Fruit fly (Drosophila melanogaster) whole organism, embryonic: ENCODE measurements around the gene pug.

Experiments
- CG10543 ChIP-seq: fragments of 200-800 bp; sonication (Bioruptor generic); optimal IDR thresholded peaks from 3 replicates; lab custom pipeline; 2017; ENCODE audit warnings: missing biosample characterization, mild to moderate bottlenecking, missing genetic modification characterization, moderate library complexity
- CG11695 ChIP-seq: fragments of 200-800 bp; sonication (Bioruptor generic); IDR thresholded peaks from 3 replicates; pipeline ENCODE4 v1.3.6; 2022; ENCODE audit warnings: missing biosample characterization, missing genetic modification characterization
- CG11723 ChIP-seq: fragments of 200-800 bp; sonication (Bioruptor generic); optimal IDR thresholded peaks from 2 replicates; lab custom pipeline; 2017; ENCODE audit warnings: missing biosample characterization, mild to moderate bottlenecking, missing genetic modification characterization
- CG12299 ChIP-seq: fragments of 200-800 bp; sonication (Bioruptor generic); optimal IDR thresholded peaks from 2 replicates; lab custom pipeline; 2018; ENCODE audit warnings: missing biosample characterization, mild to moderate bottlenecking, missing genetic modification characterization
- CG13424 ChIP-seq: fragments of 200-800 bp; sonication (Bioruptor generic); optimal IDR thresholded peaks from 2 replicates; lab custom pipeline; 2019; ENCODE audit warnings: missing biosample characterization, mild to moderate bottlenecking, missing genetic modification characterization, moderate library complexity
- CG17568 ChIP-seq: fragments of 200-800 bp; sonication (Bioruptor generic); optimal IDR thresholded peaks from 2 replicates; lab custom pipeline; 2018; ENCODE audit warnings: missing biosample characterization, mild to moderate bottlenecking, missing genetic modification characterization, moderate library complexity
- CG18599 ChIP-seq: fragments of 200-800 bp; sonication (Bioruptor generic); optimal IDR thresholded peaks from 3 replicates; lab custom pipeline; 2017; ENCODE audit warnings: missing biosample characterization, missing genetic modification characterization, mild to moderate bottlenecking, moderate library complexity, missing genetic modification reagents
- CG18764 ChIP-seq: fragments of 200-800 bp; sonication (Bioruptor generic); optimal IDR thresholded peaks from 3 replicates; lab custom pipeline; 2016; ENCODE audit warnings: missing biosample characterization, missing genetic modification characterization
- CG2199 ChIP-seq: fragments of 200-800 bp; sonication (Bioruptor generic); IDR thresholded peaks from 3 replicates; pipeline ENCODE4 v1.3.6; 2022; ENCODE audit warnings: missing biosample characterization, missing genetic modification characterization
- CG30403 ChIP-seq: fragments of 200-800 bp; sonication (Bioruptor generic); optimal IDR thresholded peaks from 3 replicates; lab custom pipeline; 2016; ENCODE audit warnings: missing biosample characterization, missing genetic modification characterization
- CG31365 ChIP-seq: fragments of 200-800 bp; sonication (Bioruptor generic); optimal IDR thresholded peaks from 2 replicates; lab custom pipeline; 2018; ENCODE audit warnings: missing biosample characterization, mild to moderate bottlenecking, missing genetic modification characterization
- CG3847 ChIP-seq: fragments of 200-800 bp; sonication (Bioruptor generic); IDR thresholded peaks from 2 replicates; pipeline ENCODE4 v1.3.6; 2022; ENCODE audit warnings: missing biosample characterization, missing genetic modification characterization
- CG4328 ChIP-seq: fragments of 200-800 bp; sonication (Bioruptor generic); optimal IDR thresholded peaks from 3 replicates; lab custom pipeline; 2017; ENCODE audit warnings: missing biosample characterization, missing genetic modification reagents, missing genetic modification characterization
- CG43689 ChIP-seq: fragments of 200-800 bp; sonication (Bioruptor generic); IDR thresholded peaks from 2 replicates; pipeline ENCODE4 v1.3.6; 2022; ENCODE audit warnings: missing biosample characterization, missing genetic modification characterization
- CG4707 ChIP-seq: fragments of 200-800 bp; sonication (Bioruptor generic); optimal IDR thresholded peaks from 2 replicates; lab custom pipeline; 2018; ENCODE audit warnings: missing biosample characterization, mild to moderate bottlenecking, missing genetic modification characterization, moderate library complexity
- CG4730 ChIP-seq: fragments of 200-800 bp; sonication (Bioruptor generic); IDR thresholded peaks from 2 replicates; pipeline ENCODE4 v1.3.6; 2022; ENCODE audit warnings: missing biosample characterization, missing genetic modification characterization
- CG4854 ChIP-seq: fragments of 200-800 bp; sonication (Bioruptor generic); optimal IDR thresholded peaks from 2 replicates; lab custom pipeline; 2016; ENCODE audit warnings: missing biosample characterization, missing genetic modification characterization, inconsistent platforms
- CG6254 ChIP-seq: fragments of 200-800 bp; sonication (Bioruptor generic); optimal IDR thresholded peaks from 3 replicates; lab custom pipeline; 2017; ENCODE audit warnings: mild to moderate bottlenecking, missing biosample characterization, missing genetic modification reagents, missing genetic modification characterization
- CG6813 ChIP-seq: fragments of 200-800 bp; sonication (Bioruptor generic); optimal IDR thresholded peaks from 2 replicates; lab custom pipeline; 2017; ENCODE audit warnings: missing biosample characterization, missing genetic modification characterization, mild to moderate bottlenecking, moderate library complexity, missing genetic modification reagents
- CG6854 ChIP-seq: fragments of 200-800 bp; sonication (Bioruptor generic); optimal IDR thresholded peaks from 3 replicates; lab custom pipeline; 2017; ENCODE audit warnings: missing biosample characterization, mild to moderate bottlenecking, missing genetic modification characterization
- CG7271 ChIP-seq: fragments of 200-800 bp; sonication (Bioruptor generic); optimal IDR thresholded peaks from 2 replicates; lab custom pipeline; 2018; ENCODE audit warnings: missing biosample characterization, mild to moderate bottlenecking, missing genetic modification characterization, moderate library complexity
- CG7987 ChIP-seq: fragments of 200-800 bp; sonication (Bioruptor generic); optimal IDR thresholded peaks from 2 replicates; lab custom pipeline; 2018; ENCODE audit warnings: missing biosample characterization, mild to moderate bottlenecking, missing genetic modification characterization, moderate library complexity
- CG9215 ChIP-seq: fragments of 200-800 bp; sonication (Bioruptor generic); IDR thresholded peaks from 2 replicates; pipeline ENCODE4 v1.3.6; 2022; ENCODE audit warnings: missing biosample characterization, missing genetic modification characterization
- CG9437 ChIP-seq: fragments of 200-800 bp; sonication (Bioruptor generic); optimal IDR thresholded peaks from 2 replicates; lab custom pipeline; 2018; ENCODE audit warnings: missing biosample characterization, mild to moderate bottlenecking, missing genetic modification characterization
- Chrac-16 ChIP-seq: fragments of 200-800 bp; sonication (Bioruptor generic); optimal IDR thresholded peaks from 3 replicates; lab custom pipeline; 2016; ENCODE audit warnings: missing biosample characterization, missing genetic modification characterization
- Dbx ChIP-seq: fragments of 200-800 bp; sonication (Bioruptor generic); IDR thresholded peaks from 3 replicates; pipeline ENCODE4 v1.3.6; 2022; ENCODE audit warnings: missing biosample characterization, missing genetic modification characterization
- HHEX ChIP-seq: fragments of 200-800 bp; sonication (Bioruptor generic); optimal IDR thresholded peaks from 3 replicates; lab custom pipeline; 2017; ENCODE audit warnings: missing biosample characterization, mild to moderate bottlenecking, missing genetic modification characterization, missing genetic modification reagents
- MESR4 ChIP-seq: fragments of 200-800 bp; sonication (Bioruptor generic); optimal IDR thresholded peaks from 2 replicates; lab custom pipeline; 2018; ENCODE audit warnings: missing biosample characterization, mild to moderate bottlenecking, missing genetic modification characterization, moderate library complexity
- Sin3A ChIP-seq: fragments of >200 bp; optimal IDR thresholded peaks from 2 replicates; lab custom pipeline; 2018
- abd-A ChIP-seq: fragments of 200-800 bp; sonication (Bioruptor generic); optimal IDR thresholded peaks from 3 replicates; lab custom pipeline; 2019; ENCODE audit warnings: missing biosample characterization, mild to moderate bottlenecking, missing genetic modification characterization, moderate library complexity
- bab2 ChIP-seq: fragments of 200-800 bp; sonication (Bioruptor generic); optimal IDR thresholded peaks from 2 replicates; lab custom pipeline; 2016; ENCODE audit warnings: missing biosample characterization, missing genetic modification characterization
- bbx ChIP-seq: fragments of 200-800 bp; sonication (Bioruptor generic); IDR thresholded peaks from 2 replicates; pipeline ENCODE4 v1.3.6; 2022; ENCODE audit warnings: missing biosample characterization, missing genetic modification characterization; ENCODE audit not compliant: partially characterized antibody
- btn ChIP-seq: fragments of 200-800 bp; sonication (Bioruptor generic); optimal IDR thresholded peaks from 2 replicates; lab custom pipeline; 2016; ENCODE audit warnings: missing biosample characterization, missing genetic modification characterization
- fd102C ChIP-seq: fragments of 200-800 bp; sonication (Bioruptor generic); optimal IDR thresholded peaks from 2 replicates; lab custom pipeline; 2018; ENCODE audit warnings: missing biosample characterization, mild to moderate bottlenecking, missing genetic modification characterization, moderate library complexity
- fd3F ChIP-seq: fragments of 200-800 bp; sonication (Bioruptor generic); optimal IDR thresholded peaks from 2 replicates; lab custom pipeline; 2018; ENCODE audit warnings: missing biosample characterization, mild to moderate bottlenecking, missing genetic modification characterization, moderate library complexity
- grn ChIP-seq: fragments of 200-800 bp; sonication (Bioruptor generic); optimal IDR thresholded peaks from 3 replicates; lab custom pipeline; 2017; ENCODE audit warnings: missing biosample characterization, missing genetic modification characterization
- gro ChIP-seq: fragments of 200-800 bp; sonication (Bioruptor generic); optimal IDR thresholded peaks from 2 replicates; lab custom pipeline; 2016; ENCODE audit warnings: missing biosample characterization, missing genetic modification characterization
- gt ChIP-seq: fragments of 200-800 bp; sonication (Bioruptor generic); IDR thresholded peaks from 2 replicates; pipeline ENCODE4 v1.3.6; 2022; ENCODE audit warnings: missing biosample characterization, missing genetic modification characterization
- h ChIP-seq: fragments of >200 bp; optimal IDR thresholded peaks from 2 replicates; lab custom pipeline; 2017
- hkb ChIP-seq, 2 experiments: fragments of 200-800 bp in 1 of 2; fragments of >200 bp in 1 of 2; sonication (Bioruptor generic) in 1 of 2; IDR thresholded peaks in 1 of 2; optimal IDR thresholded peaks in 1 of 2; 2 replicates each; pipeline versions ENCODE4 v1.3.6 to Lab custom; 2017 to 2022; ENCODE audit warnings: missing biosample characterization in 1 of 2, missing genetic modification characterization in 1 of 2
- lola ChIP-seq, 3 experiments: fragments of >200 bp in 2 of 3; fragments of 200-800 bp in 1 of 3; sonication (Bioruptor generic) in 1 of 3; optimal IDR thresholded peaks; 2 replicates each; lab custom pipeline; 2017 to 2019; ENCODE audit warnings: missing biosample characterization in 3 of 3, missing genetic modification characterization in 3 of 3, mild to moderate bottlenecking in 1 of 3, moderate library complexity in 1 of 3
- nau ChIP-seq: fragments of 200-800 bp; sonication (Bioruptor generic); optimal IDR thresholded peaks from 3 replicates; lab custom pipeline; 2017; ENCODE audit warnings: missing biosample characterization, mild to moderate bottlenecking, missing genetic modification characterization, missing genetic modification reagents
- phol ChIP-seq: fragments of 200-800 bp; sonication (Bioruptor generic); optimal IDR thresholded peaks from 3 replicates; lab custom pipeline; 2018; ENCODE audit warnings: missing biosample characterization, mild to moderate bottlenecking, missing genetic modification characterization, moderate library complexity
- pzg ChIP-seq: fragments of 200-800 bp; sonication (Bioruptor generic); optimal IDR thresholded peaks from 3 replicates; lab custom pipeline; 2018; ENCODE audit warnings: missing biosample characterization, mild to moderate bottlenecking, missing genetic modification characterization, moderate library complexity
- row ChIP-seq: fragments of 200-800 bp; sonication (Bioruptor generic); IDR thresholded peaks from 3 replicates; pipeline ENCODE4 v1.3.6; 2022; ENCODE audit warnings: missing biosample characterization, missing genetic modification characterization
- salm ChIP-seq: fragments of 200-800 bp; sonication (Bioruptor generic); optimal IDR thresholded peaks from 2 replicates; lab custom pipeline; 2018; ENCODE audit warnings: missing biosample characterization, mild to moderate bottlenecking, missing genetic modification characterization
- scrt ChIP-seq: fragments of 200-800 bp; sonication (Bioruptor generic); optimal IDR thresholded peaks from 2 replicates; lab custom pipeline; 2018; ENCODE audit warnings: missing biosample characterization, mild to moderate bottlenecking, missing genetic modification characterization, moderate library complexity
- toy ChIP-seq: fragments of 200-800 bp; sonication (Bioruptor generic); IDR thresholded peaks from 2 replicates; pipeline ENCODE4 v1.3.6; 2022; ENCODE audit warnings: missing biosample characterization, missing genetic modification characterization
- vvl ChIP-seq: fragments of 200-800 bp; sonication (Bioruptor generic); IDR thresholded peaks from 2 replicates; pipeline ENCODE4 v1.3.6; 2022; ENCODE audit warnings: missing biosample characterization, missing genetic modification characterization
- zen2 ChIP-seq: fragments of 200-800 bp; sonication (Bioruptor generic); IDR thresholded peaks from 3 replicates; pipeline ENCODE4 v1.3.6; 2022; ENCODE audit warnings: missing biosample characterization, missing genetic modification characterization; ENCODE audit not compliant: partially characterized antibody

pug gene

dm6 chr3R:10696371-10696777 is at the start of gene pug, which contains the start of the genes CG14683 and CG46459 (continued):
- TF ChIP-seq CG30403 (peak; percentile 60), pzg (peak; percentile 68), h (lab: Kevin White, UChicago) (no peak), salm (tag; lab: Kevin White, UChicago) (no peak), CG3847 (GFP tag; lab: Robert Waterston, UW) (peak; percentile 33; the same call in 1 of the 2 replicates), CG11695 (GFP tag; lab: Robert Waterston, UW) (no peak), Sin3A (lab: Kevin White, UChicago) (peak; percentile 29), CG31365 (no peak), CG6854 (GFP tag; lab: Kevin White, UChicago) (no peak), CG4730 (GFP tag; lab: Robert Waterston, UW) (no peak), CG17568 (no peak), CG18599 (GFP tag; lab: Kevin White, UChicago) (peak; percentile 31), CG7987 (GFP tag; lab: Kevin White, UChicago) (no peak), grn (no peak), fd3F (GFP tag; lab: Kevin White, UChicago) (no peak), CG4854 (GFP tag; lab: Kevin White, UChicago) (no peak), CG11723 (GFP tag; lab: Kevin White, UChicago) (no peak), CG4707 (GFP tag; lab: Kevin White, UChicago) (no peak), CG43689 (GFP tag; lab: Robert Waterston, UW) (no peak), CG9215 (GFP tag; lab: Robert Waterston, UW) (0 out of 2 replicates have a peak, but pooled peaks have one; percentile 22), CG10543 (GFP tag; lab: Kevin White, UChicago) (no peak), bbx (GFP tag; lab: Robert Waterston, UW) (peak; percentile 95), Dbx (0 out of 3 replicates have a peak, but pooled peaks have one; percentile 53), CG18764 (GFP tag; lab: Kevin White, UChicago) (no peak), Chrac-16 (GFP tag; lab: Kevin White, UChicago) (peak; percentile 8), fd102C (no peak), lola (GFP tag; optimal IDR thresholded peaks at IDR 0.05; lab: Kevin White, UChicago) (peak in 1 of 3 experiments; percentile 26), toy (GFP tag; lab: Robert Waterston, UW) (no peak), gt (no peak), MESR4 (GFP tag; lab: Kevin White, UChicago) (peak; percentile 45), CG2199 (GFP tag; lab: Robert Waterston, UW) (no peak), vvl (GFP tag; lab: Robert Waterston, UW) (peak; percentile 44), CG12299 (tag; lab: Kevin White, UChicago) (no peak), phol (tag; lab: Kevin White, UChicago) (peak; percentile 57), CG6254 (GFP tag; lab: Kevin White, UChicago) (no peak), CG13424 (tag; lab: Kevin White, UChicago) (no peak), abd-A (no peak), btn (GFP tag; lab: Kevin White, UChicago) (peak; percentile 5), CG7271 (tag; lab: Kevin White, UChicago) (no peak), hkb (optimal IDR thresholded peaks at IDR 0.05; lab: Kevin White, UChicago) (no peak), hkb (GFP tag; IDR thresholded peaks at IDR 0.05; lab: Robert Waterston, UW) (peak; percentile 35; the same call in 1 of the 2 replicates), CG6813 (no peak), row (GFP tag; lab: Robert Waterston, UW) (peak; percentile 72), nau (no peak), HHEX (GFP tag; lab: Kevin White, UChicago) (no peak), CG9437 (GFP tag; lab: Kevin White, UChicago) (no peak), gro (GFP tag; lab: Kevin White, UChicago) (peak; percentile 70), CG4328 (no peak), scrt (no peak), zen2 (GFP tag; lab: Robert Waterston, UW) (peak; percentile 94), bab2 (GFP tag; lab: Kevin White, UChicago) (peak; percentile 21)
